Fruit fly (Drosophila melanogaster): Measurements from ENCODE around the gene CG2150.

The CG2150 gene

DNA sequence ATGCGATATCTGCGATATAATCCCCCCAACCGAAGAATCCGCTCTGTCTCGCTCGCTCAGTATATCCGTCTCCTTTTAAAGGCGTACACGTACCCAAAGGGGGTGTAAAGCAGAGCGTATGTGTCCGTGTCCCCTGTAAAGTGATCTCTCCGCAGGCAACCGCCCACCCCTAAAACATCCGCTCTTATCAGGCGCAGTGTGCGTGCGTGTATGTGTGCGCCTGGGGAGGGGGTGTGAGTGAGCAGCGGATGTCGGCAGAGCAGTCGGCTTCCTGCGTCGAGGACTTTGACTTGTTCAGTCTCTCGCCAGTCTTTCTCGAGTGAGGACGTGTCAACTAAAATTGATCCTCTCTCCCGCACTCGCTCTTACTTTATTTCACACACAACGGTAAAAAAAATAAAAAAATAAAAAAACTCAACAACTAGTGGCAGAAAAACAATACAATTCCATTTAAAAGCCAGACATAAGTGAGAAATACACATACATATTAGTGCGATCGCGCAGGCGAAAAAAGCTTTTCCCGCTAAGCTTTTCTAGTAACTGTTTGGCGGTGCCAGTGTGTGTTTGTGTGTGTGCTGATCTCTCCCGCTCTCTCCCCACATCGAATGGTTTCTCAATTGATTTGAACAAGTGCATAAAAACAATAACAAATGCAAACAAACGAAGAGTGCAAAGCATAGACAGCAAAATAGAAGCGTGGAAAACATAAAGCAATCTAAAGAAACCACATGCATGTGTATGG is 38.9 kb downstream of the CG2150 start (continued):
- TF ChIP-seq ttk (GFP tag; IDR thresholded peaks at IDR 0.05) (peak; percentile 79), CG18011 (GFP tag; optimal IDR thresholded peaks at IDR 0.05) (no peak), lola (GFP tag; optimal IDR thresholded peaks at IDR 0.05) (peak in 1 of 3 experiments; percentile 10), NK7.1 (GFP tag; optimal IDR thresholded peaks at IDR 0.05) (no peak), CG8388 (GFP tag; optimal IDR thresholded peaks at IDR 0.05) (no peak), onecut (GFP tag; IDR thresholded peaks at IDR 0.05) (peak; percentile 26; the same call in 1 of the 2 replicates), CG4854 (GFP tag; optimal IDR thresholded peaks at IDR 0.05) (no peak), ftz-f1 (GFP tag; optimal IDR thresholded peaks at IDR 0.05) (no peak), lov (optimal IDR thresholded peaks at IDR 0.05) (no peak), lov (GFP tag; IDR thresholded peaks at IDR 0.05) (peak; percentile 32; the same call in 2 of the 3 replicates), sna (GFP tag; IDR thresholded peaks at IDR 0.05; ENCODE audit: partially characterized antibody) (0 out of 2 replicates have a peak, but pooled peaks have one; percentile 18), nom (GFP tag; optimal IDR thresholded peaks at IDR 0.05) (peak; percentile 95), abd-A (tag; optimal IDR thresholded peaks at IDR 0.05) (no peak), zen (tag; optimal IDR thresholded peaks at IDR 0.05) (no peak), jumu (GFP tag; optimal IDR thresholded peaks at IDR 0.05) (no peak), Max (GFP tag; optimal IDR thresholded peaks at IDR 0.05) (no peak), CG12155 (GFP tag; optimal IDR thresholded peaks at IDR 0.05) (peak; percentile 50), CG10462 (GFP tag; optimal IDR thresholded peaks at IDR 0.05) (peak; percentile 9), CG11247 (GFP tag; IDR thresholded peaks at IDR 0.05) (no peak), chinmo (GFP tag; IDR thresholded peaks at IDR 0.05; ENCODE audit: partially characterized antibody) (0 out of 4 replicates have a peak, but pooled peaks have one; percentile 55), sens (GFP tag) (peak; percentile 65), CG2116 (GFP tag; optimal IDR thresholded peaks at IDR 0.05) (no peak), CG3163 (GFP tag; optimal IDR thresholded peaks at IDR 0.05) (peak; percentile 16), CG8290 (GFP tag; optimal IDR thresholded peaks at IDR 0.05) (no peak), CG8290 (tag; optimal IDR thresholded peaks at IDR 0.05) (peak; percentile 9 to 34), H2.0 (GFP tag; IDR thresholded peaks at IDR 0.05) (no peak), CG1233 (GFP tag; optimal IDR thresholded peaks at IDR 0.05) (peak; percentile 5), Ets65A (GFP tag) (peak; percentile 36), CG13624 (GFP tag; optimal IDR thresholded peaks at IDR 0.05) (no peak), CG32532 (GFP tag; IDR thresholded peaks at IDR 0.05) (peak; percentile 22; the same call in 1 of the 2 replicates), Med (GFP tag) (peak; percentile 63), Opbp (GFP tag; IDR thresholded peaks at IDR 0.05; ENCODE audit: partially characterized antibody) (0 out of 3 replicates have a peak, but pooled peaks have one; percentile 28), HLH54F (GFP tag; optimal IDR thresholded peaks at IDR 0.05) (no peak), Fer1 (GFP tag; optimal IDR thresholded peaks at IDR 0.05) (no peak), en (GFP tag; optimal IDR thresholded peaks at IDR 0.05) (peak; percentile 7)

DNA sequence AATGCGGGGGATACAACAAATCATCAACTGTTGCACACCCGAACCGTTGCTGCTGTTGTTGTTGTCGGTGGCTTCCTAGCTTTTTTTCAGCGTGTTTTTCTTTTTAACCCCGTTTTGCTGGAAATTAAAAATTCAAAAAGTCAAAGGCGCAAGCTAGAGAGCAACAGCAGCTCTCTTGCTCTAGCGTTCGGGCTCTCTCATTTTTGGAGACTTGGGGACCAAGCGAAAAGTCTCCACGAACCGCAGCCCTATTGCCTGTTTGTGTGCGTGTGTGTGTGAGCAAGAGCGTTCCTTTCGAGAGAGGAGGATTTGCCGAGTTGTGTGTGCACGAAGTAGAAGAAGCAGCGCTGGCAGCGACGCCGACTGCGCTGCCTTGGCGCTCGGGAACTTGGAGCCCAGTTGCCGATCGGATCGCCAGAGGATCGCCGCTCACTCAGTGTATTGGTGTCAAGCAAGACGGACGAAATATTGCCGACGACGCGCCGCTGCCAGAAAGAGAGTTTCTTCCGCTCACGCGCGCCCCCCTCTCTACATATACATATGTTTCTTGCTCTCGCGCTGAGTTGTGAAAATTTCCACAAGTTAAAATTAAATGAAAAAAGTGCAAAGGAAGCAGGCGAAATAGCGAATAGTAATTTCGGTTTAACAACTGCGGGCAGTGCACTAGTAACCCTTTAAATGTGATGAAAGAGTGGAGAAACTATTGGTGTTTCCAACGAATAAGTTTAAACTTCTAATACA is 39.8 kb downstream of the CG2150 start:
- peak; percentile 37; the same call in 1 of the 3 replicates for TF ChIP-seq CG34224 (GFP tag; IDR thresholded peaks at IDR 0.05; ENCODE audit: partially characterized antibody)
- peak in 1 of 2 experiments; percentile 54 for TF ChIP-seq Hr78 (GFP tag; optimal IDR thresholded peaks at IDR 0.05)
- TF ChIP-seq CG5180 (GFP tag; optimal IDR thresholded peaks at IDR 0.05), result no peak
- peak; percentile 29; the same call in 1 of the 3 replicates for TF ChIP-seq Dbx (GFP tag; IDR thresholded peaks at IDR 0.05)
- peak; percentile 30 for TF ChIP-seq CG34376 (GFP tag; optimal IDR thresholded peaks at IDR 0.05)
- peak; percentile 20 for TF ChIP-seq scrt (GFP tag; optimal IDR thresholded peaks at IDR 0.05)
- 0 out of 4 replicates have a peak, but pooled peaks have one; percentile 17 for TF ChIP-seq Dll (GFP tag; IDR thresholded peaks at IDR 0.05; ENCODE audit: partially characterized antibody)
- TF ChIP-seq dysf (GFP tag; IDR thresholded peaks at IDR 0.05), result 0 out of 3 replicates have a peak, but pooled peaks have one; percentile 23
- peak; percentile 13 for TF ChIP-seq Hmr (GFP tag; optimal IDR thresholded peaks at IDR 0.05)
- TF ChIP-seq Deaf1 (tag; optimal IDR thresholded peaks at IDR 0.05), result peak; percentile 97
- TF ChIP-seq CG13424 (tag; optimal IDR thresholded peaks at IDR 0.05), result no peak
- TF ChIP-seq CG3163 (GFP tag; optimal IDR thresholded peaks at IDR 0.05), result peak; percentile 59
- no peak for TF ChIP-seq CG2202 (tag; optimal IDR thresholded peaks at IDR 0.05)
- TF ChIP-seq CG12769 (tag; optimal IDR thresholded peaks at IDR 0.05), result peak; percentile 59

All from whole organism, embryonic.